Worm (Caenorhabditis elegans): Measurements from ENCODE around the gene unc-64.

The unc-64 gene

DNA sequence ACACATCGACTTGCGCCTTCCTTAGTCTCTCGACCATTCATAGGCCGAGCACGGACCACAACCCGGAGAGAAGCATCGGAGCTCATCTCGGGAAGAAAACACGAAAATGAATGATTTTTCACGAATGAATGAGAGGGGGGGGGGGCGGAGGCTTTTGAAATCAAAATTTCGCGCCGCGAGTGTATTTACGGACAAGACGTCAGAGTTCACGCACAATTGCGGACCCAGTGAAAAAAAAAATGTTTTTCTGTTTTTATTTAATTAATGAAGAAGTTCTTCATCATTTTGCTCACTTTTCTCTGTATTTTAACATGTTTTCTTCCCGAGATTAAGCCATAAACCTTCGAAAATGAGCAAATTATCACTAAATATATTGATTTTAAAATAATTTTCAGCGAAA, 30.0 kb downstream of the unc-64 start, which contains the start of the genes klp-19 and slc-36.1 (continued):
- TF ChIP-seq pag-3 (tag; optimal IDR thresholded peaks at IDR 0.05; ENCODE audit: borderline replicate concordance, insufficient read depth), result peak; percentile 22
- peak; percentile 46 for TF ChIP-seq nhr-85 (tag)
- TF ChIP-seq grh-1 (GFP tag; IDR thresholded peaks at IDR 0.05), result no peak
- peak; percentile 74 for TF ChIP-seq mep-1 (tag; optimal IDR thresholded peaks at IDR 0.05)
- no peak for TF ChIP-seq egl-13 (tag; optimal IDR thresholded peaks at IDR 0.05)
- no peak for TF ChIP-seq nhr-76 (tag; optimal IDR thresholded peaks at IDR 0.05)
- TF ChIP-seq pqm-1 (tag; optimal IDR thresholded peaks at IDR 0.05), result no peak
- TF ChIP-seq aha-1 (tag; optimal IDR thresholded peaks at IDR 0.05), result no peak
- TF ChIP-seq unc-86 (tag; optimal IDR thresholded peaks at IDR 0.05), result peak; percentile 42
- no peak for TF ChIP-seq snpc-4 (tag; optimal IDR thresholded peaks at IDR 0.05)

- no peak for TF ChIP-seq ets-5 (GFP tag; IDR thresholded peaks at IDR 0.05)
- TF ChIP-seq jun-1 (tag; optimal IDR thresholded peaks at IDR 0.05), result peak; percentile 8
- TF ChIP-seq efl-1 (optimal IDR thresholded peaks at IDR 0.05), result peak in 1 of 2 experiments; percentile 11
- TF ChIP-seq efl-1 (GFP tag; optimal IDR thresholded peaks at IDR 0.05 in 1 of 2), result peak; percentile 45 to 95
- no peak for TF ChIP-seq unc-130 (tag; optimal IDR thresholded peaks at IDR 0.05)
- peak; percentile 57 for TF ChIP-seq snu-23 (GFP tag; optimal IDR thresholded peaks at IDR 0.05)
- TF ChIP-seq ceh-88 (GFP tag; IDR thresholded peaks at IDR 0.05), result no peak
- TF ChIP-seq hlh-17 (GFP tag; optimal IDR thresholded peaks at IDR 0.05; ENCODE audit: borderline replicate concordance), result no peak
- TF ChIP-seq nhr-71 (tag; optimal IDR thresholded peaks at IDR 0.05), result peak; percentile 35
- TF ChIP-seq snpc-4 (tag; optimal IDR thresholded peaks at IDR 0.05), result peak; percentile 1
- peak; percentile 13 for TF ChIP-seq nhr-20 (tag; optimal IDR thresholded peaks at IDR 0.05)
- TF ChIP-seq dpl-1 (GFP tag; optimal IDR thresholded peaks at IDR 0.05), result peak; percentile 12 to 40 (median 27)
- peak; percentile 31 for TF ChIP-seq mep-1 (tag; optimal IDR thresholded peaks at IDR 0.05)
- TF ChIP-seq lsy-2 (tag; optimal IDR thresholded peaks at IDR 0.05), result peak in 1 of 2 experiments; percentile 23
- no peak for TF ChIP-seq efl-3 (GFP tag; optimal IDR thresholded peaks at IDR 0.05)
- TF ChIP-seq nhr-19 (GFP tag; conservative IDR thresholded peaks at IDR 0.05), result 0 out of 2 replicates have a peak, but pooled peaks have one; percentile 2
- peak; percentile 33 to 54 for TF ChIP-seq lin-35 (GFP tag; optimal IDR thresholded peaks at IDR 0.05)
These were observed 33.5 kb downstream of the unc-64 start for ce11 chrIII:13310552-13310951.

DNA sequence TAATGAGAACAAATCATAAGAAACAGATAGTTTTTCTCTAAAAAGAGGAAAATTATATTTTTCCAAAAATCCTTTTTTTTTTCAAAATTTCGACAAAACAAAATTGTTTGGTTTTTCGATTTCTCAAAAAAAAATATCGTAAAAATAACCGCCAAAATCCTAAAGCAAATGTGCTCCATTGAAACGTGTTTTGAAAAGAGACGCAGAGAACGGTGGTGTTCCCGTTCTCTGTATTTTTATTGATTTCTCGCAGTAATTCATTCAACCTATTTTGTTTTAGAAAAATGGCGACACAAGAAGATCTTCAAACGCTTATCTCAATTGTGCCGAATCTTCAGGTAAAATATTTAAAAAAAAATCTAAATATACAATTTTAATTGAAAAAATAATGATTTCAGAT, 36.7 kb downstream of the unc-64 start, which contains the start of gene Y43F4B.10:
TSS of gene Y43F4B.10 (plus strand) at position 281 of the 400 bp plus-strand sequence.
- TF ChIP-seq nhr-90 (tag; optimal IDR thresholded peaks at IDR 0.05; ENCODE audit: poor library complexity) (no peak), irx-1 (tag; optimal IDR thresholded peaks at IDR 0.05) (no peak), mef-2 (tag; optimal IDR thresholded peaks at IDR 0.05) (no peak), nhr-85 (tag) (peak; percentile 1), ceh-82 (tag; optimal IDR thresholded peaks at IDR 0.05) (peak in 1 of 3 experiments; percentile 10), snpc-4 (tag; optimal IDR thresholded peaks at IDR 0.05) (peak; percentile 2), unc-130 (tag; optimal IDR thresholded peaks at IDR 0.05) (no peak), nhr-47 (tag; optimal IDR thresholded peaks at IDR 0.05) (peak; percentile 28), egl-27 (tag; optimal IDR thresholded peaks at IDR 0.05) (no peak), nhr-77 (tag; optimal IDR thresholded peaks at IDR 0.05) (no peak), alr-1 (tag; optimal IDR thresholded peaks at IDR 0.05; ENCODE audit: borderline replicate concordance) (no peak), nhr-20 (tag; optimal IDR thresholded peaks at IDR 0.05) (peak; percentile 6), nhr-84 (tag; optimal IDR thresholded peaks at IDR 0.05) (no peak), snu-23 (GFP tag; optimal IDR thresholded peaks at IDR 0.05) (peak; percentile 30), lin-14 (GFP tag; optimal IDR thresholded peaks at IDR 0.05) (no peak), blmp-1 (tag; optimal IDR thresholded peaks at IDR 0.05) (peak; percentile 23), lin-35 (GFP tag; optimal IDR thresholded peaks at IDR 0.05) (peak; percentile 50 to 69), efl-1 (optimal IDR thresholded peaks at IDR 0.05) (peak; percentile 51 to 75), efl-1 (GFP tag; optimal IDR thresholded peaks at IDR 0.05 in 1 of 2) (peak; percentile 18 to 58), lin-15B (tag; optimal IDR thresholded peaks at IDR 0.05) (peak; percentile 56), lsy-2 (tag; optimal IDR thresholded peaks at IDR 0.05) (peak in 1 of 2 experiments; percentile 64), sptf-1 (tag; optimal IDR thresholded peaks at IDR 0.05) (no peak), fkh-4 (tag; optimal IDR thresholded peaks at IDR 0.05; ENCODE audit: borderline replicate concordance) (no peak), lin-13 (GFP tag; optimal IDR thresholded peaks at IDR 0.05) (peak; percentile 7), nhr-28 (tag; optimal IDR thresholded peaks at IDR 0.05) (no peak), sox-4 (tag; optimal IDR thresholded peaks at IDR 0.05) (no peak), mep-1 (tag; optimal IDR thresholded peaks at IDR 0.05) (peak; percentile 45), unc-98 (GFP tag; IDR thresholded peaks at IDR 0.05) (no peak), F16B12.6 (tag; optimal IDR thresholded peaks at IDR 0.05) (peak; percentile 26), dpl-1 (GFP tag; optimal IDR thresholded peaks at IDR 0.05) (peak; percentile 42 to 74 (median 51)), lin-39 (tag; optimal IDR thresholded peaks at IDR 0.05) (no peak), pag-3 (tag; optimal IDR thresholded peaks at IDR 0.05; ENCODE audit: borderline replicate concordance, insufficient read depth) (no peak), tlp-1 (tag; optimal IDR thresholded peaks at IDR 0.05) (no peak)
